Worm (Caenorhabditis elegans): ENCODE measurements around the gene F38E1.3.
A peak's percentile ranks its signal among the peaks of the same experiment; 100 is the strongest.

The F38E1.3 gene

DNA sequence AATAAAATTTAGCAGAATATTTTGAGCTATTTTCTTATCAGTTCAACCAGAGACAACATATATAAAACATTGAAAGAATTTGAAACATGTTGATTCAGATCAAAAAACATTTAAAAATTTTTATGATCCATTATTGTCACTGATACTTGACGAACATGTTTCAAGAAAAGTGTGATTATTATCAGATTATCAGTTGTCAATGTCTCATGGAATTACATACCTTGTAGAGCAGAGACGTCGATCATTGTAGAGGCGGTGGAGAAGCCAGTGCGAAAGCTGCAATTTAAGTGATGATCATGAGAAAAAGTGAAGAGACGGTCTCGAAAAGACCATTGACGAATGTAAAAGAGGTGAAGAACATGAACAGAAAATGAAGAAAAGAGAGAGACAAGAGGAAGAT, 26.4 kb downstream of the F38E1.3 start, which contains the start of gene F52E1.9:
F52E1.9 (minus strand) TSS at position 278 of the 400 bp plus-strand sequence.
- TF ChIP-seq vab-15 (tag; optimal IDR thresholded peaks at IDR 0.05) (no peak), elt-2 (tag; optimal IDR thresholded peaks at IDR 0.05) (peak; percentile 68), nhr-85 (tag) (no peak), ces-1 (GFP tag; optimal IDR thresholded peaks at IDR 0.05) (no peak), hlh-17 (GFP tag; optimal IDR thresholded peaks at IDR 0.05; ENCODE audit: borderline replicate concordance) (no peak)

DNA sequence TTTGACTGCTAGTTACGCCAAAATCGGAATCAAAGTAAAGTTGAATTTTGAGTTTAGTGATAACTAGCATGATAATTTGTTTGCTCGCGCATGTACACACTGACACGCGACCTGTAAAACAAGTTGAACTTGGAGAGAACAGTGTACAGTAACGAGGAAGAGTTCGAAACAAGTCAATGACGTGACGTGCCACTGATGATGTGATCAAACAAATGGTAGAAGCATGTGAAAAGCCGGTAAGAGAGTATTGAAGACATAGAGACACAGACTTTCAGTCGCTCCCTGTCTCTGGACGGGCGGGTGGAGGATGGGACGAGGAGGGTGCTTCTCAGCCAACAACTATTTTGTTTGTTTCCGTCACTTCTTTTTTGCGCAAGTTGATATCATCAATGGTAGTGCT, 27.2 kb downstream of the F38E1.3 start:
- TF ChIP-seq unc-62 (GFP tag; optimal IDR thresholded peaks at IDR 0.05) (no peak), egl-27 (tag; optimal IDR thresholded peaks at IDR 0.05) (no peak), zip-4 (GFP tag; optimal IDR thresholded peaks at IDR 0.05) (no peak), dpl-1 (GFP tag; optimal IDR thresholded peaks at IDR 0.05) (no peak), jun-1 (tag; optimal IDR thresholded peaks at IDR 0.05) (no peak), nhr-85 (tag) (no peak), aha-1 (tag; optimal IDR thresholded peaks at IDR 0.05) (no peak)

DNA sequence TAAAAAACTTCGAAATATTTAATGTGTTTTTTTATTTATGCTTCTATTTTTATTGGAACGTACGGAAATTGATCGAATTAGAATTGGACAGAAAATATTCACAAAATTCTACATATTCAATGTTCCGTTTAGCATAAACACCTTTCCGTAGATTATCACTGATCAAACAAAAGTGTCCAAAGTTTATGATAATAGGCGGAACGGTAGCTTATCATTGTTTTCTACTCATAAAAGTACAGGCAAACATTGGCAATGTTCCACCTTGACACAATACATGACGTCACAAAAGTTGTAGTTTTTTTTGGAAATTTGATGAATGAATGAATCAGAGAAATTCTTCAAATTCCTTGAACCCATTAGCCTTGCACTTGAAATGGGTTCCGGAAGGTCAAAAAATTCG, 28.0 kb downstream of the F38E1.3 start:
- TF ChIP-seq nhr-85 (tag) (peak; percentile 59), aha-1 (tag; optimal IDR thresholded peaks at IDR 0.05) (no peak), unc-98 (GFP tag; IDR thresholded peaks at IDR 0.05) (no peak)

DNA sequence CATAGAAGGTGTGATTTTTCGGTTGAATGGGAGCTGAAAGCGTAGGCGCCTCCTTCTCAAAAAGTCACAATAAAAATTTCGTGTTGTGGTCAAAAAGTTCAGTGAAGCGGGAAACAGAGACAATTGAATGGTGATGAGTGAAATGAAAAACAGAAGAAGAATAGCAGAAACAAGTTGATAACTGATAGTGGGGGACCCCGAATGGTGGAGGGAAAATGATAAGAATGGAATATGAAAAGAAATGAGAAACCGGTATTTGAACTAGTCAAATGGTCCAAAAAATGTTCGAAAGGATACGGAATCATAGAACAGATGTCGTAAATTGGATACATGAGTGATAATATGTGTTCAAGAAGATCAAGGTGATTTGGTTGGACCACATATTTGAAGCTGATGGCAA, 28.4 kb downstream of the F38E1.3 start:
- TF ChIP-seq blmp-1 (tag; optimal IDR thresholded peaks at IDR 0.05) (peak; percentile 59), elt-3 (tag; optimal IDR thresholded peaks at IDR 0.05) (peak in 3 of 6 experiments; percentile 44 to 59 (median 54)), fos-1 (tag; optimal IDR thresholded peaks at IDR 0.05) (no peak), unc-130 (tag; optimal IDR thresholded peaks at IDR 0.05) (no peak)

DNA sequence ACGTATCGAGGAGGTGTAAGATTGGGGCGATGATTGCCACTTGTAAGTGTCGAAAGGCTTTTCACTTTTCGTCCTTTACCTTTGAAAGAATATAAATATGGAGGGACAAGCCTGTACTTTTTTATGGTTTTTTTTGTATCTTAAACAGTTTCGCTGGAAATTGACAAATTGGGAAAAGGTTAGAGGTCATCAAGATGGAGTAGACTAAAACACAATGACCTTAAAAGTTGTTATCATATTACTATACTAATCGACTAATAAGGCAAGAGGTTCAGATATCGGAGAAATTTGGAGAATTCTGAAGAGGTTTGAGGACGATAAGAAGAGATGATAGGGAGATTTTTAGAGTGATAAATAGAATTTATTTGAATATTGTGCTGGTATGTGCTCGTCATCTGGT, 30.2 kb downstream of the F38E1.3 start:
- no peak for TF ChIP-seq nhr-19 (GFP tag; conservative IDR thresholded peaks at IDR 0.05)
- peak in 2 of 6 experiments; percentile 28 to 30 for TF ChIP-seq elt-3 (tag; optimal IDR thresholded peaks at IDR 0.05)
- TF ChIP-seq nhr-85 (tag): peak; percentile 67

DNA sequence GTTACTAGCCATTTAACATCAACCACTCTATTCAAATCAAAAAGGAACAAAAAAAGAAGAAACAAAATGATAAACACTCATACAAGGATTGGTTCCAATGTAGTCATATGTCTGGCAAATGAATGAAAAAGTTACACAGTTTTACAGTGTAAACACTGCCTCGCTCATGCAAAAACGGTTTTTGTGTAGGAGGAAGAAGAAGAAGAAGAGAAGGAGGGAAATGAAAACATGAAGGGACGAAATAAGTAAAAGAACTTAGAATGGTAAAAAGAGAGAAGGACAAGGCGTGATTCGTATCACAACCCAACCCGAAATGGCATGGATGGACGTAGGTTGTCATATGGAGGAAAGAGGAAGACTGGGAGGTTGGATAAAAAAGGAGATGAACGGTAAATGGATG, 31.0 kb downstream of the F38E1.3 start:
- TF ChIP-seq nhr-84 (tag; optimal IDR thresholded peaks at IDR 0.05) (no peak), C04F5.9 (tag; optimal IDR thresholded peaks at IDR 0.05) (no peak), nhr-90 (tag; optimal IDR thresholded peaks at IDR 0.05; ENCODE audit: poor library complexity) (peak; percentile 27), unc-98 (GFP tag; IDR thresholded peaks at IDR 0.05) (no peak), elt-3 (tag; optimal IDR thresholded peaks at IDR 0.05) (peak in 2 of 6 experiments; percentile 47 to 70), hlh-17 (GFP tag; optimal IDR thresholded peaks at IDR 0.05; ENCODE audit: borderline replicate concordance) (no peak), nhr-11 (tag; optimal IDR thresholded peaks at IDR 0.05) (no peak), lin-35 (GFP tag; optimal IDR thresholded peaks at IDR 0.05) (peak in 1 of 2 experiments; percentile 49), blmp-1 (tag; optimal IDR thresholded peaks at IDR 0.05) (peak; percentile 77), mep-1 (tag; optimal IDR thresholded peaks at IDR 0.05) (peak; percentile 35), hlh-4 (tag; optimal IDR thresholded peaks at IDR 0.05) (no peak), hpl-2 (GFP tag; optimal IDR thresholded peaks at IDR 0.05) (no peak), egl-27 (tag; optimal IDR thresholded peaks at IDR 0.05) (no peak), zip-4 (GFP tag; optimal IDR thresholded peaks at IDR 0.05) (no peak), zag-1 (tag; optimal IDR thresholded peaks at IDR 0.05) (no peak), nhr-19 (GFP tag; conservative IDR thresholded peaks at IDR 0.05) (no peak), efl-1 (optimal IDR thresholded peaks at IDR 0.05) (no peak), efl-1 (GFP tag; optimal IDR thresholded peaks at IDR 0.05 in 1 of 2) (no peak), lin-15B (tag; optimal IDR thresholded peaks at IDR 0.05) (no peak), nhr-71 (tag; optimal IDR thresholded peaks at IDR 0.05) (peak; percentile 30), sox-4 (tag; optimal IDR thresholded peaks at IDR 0.05) (no peak), pag-3 (tag; optimal IDR thresholded peaks at IDR 0.05; ENCODE audit: borderline replicate concordance, insufficient read depth) (peak; percentile 80), ceh-90 (tag; optimal IDR thresholded peaks at IDR 0.05) (no peak), vab-15 (tag; optimal IDR thresholded peaks at IDR 0.05) (no peak), nhr-85 (tag) (peak; percentile 92), lin-14 (GFP tag; optimal IDR thresholded peaks at IDR 0.05) (peak; percentile 88), lir-3 (tag; optimal IDR thresholded peaks at IDR 0.05; ENCODE audit: poor library complexity) (no peak), efl-3 (GFP tag; optimal IDR thresholded peaks at IDR 0.05) (no peak), sptf-1 (tag; optimal IDR thresholded peaks at IDR 0.05) (no peak), tbx-2 (tag; optimal IDR thresholded peaks at IDR 0.05) (no peak), C16A3.4 (tag; optimal IDR thresholded peaks at IDR 0.05) (peak; percentile 27), dsc-1 (tag; optimal IDR thresholded peaks at IDR 0.05) (no peak), snpc-4 (tag; optimal IDR thresholded peaks at IDR 0.05) (no peak)

Measured in whole organism, L1 larva.